Worm (Caenorhabditis elegans): ENCODE measurements around the gene srx-45.

ce11 chrIII:9331084-9331564 is 24.6 kb upstream of the srx-45 start, which contains the start of gene ufc-1:
- TF ChIP-seq daf-12 (tag; optimal IDR thresholded peaks at IDR 0.05) (no peak), ZK546.5 (tag; optimal IDR thresholded peaks at IDR 0.05) (no peak), fos-1 (tag; optimal IDR thresholded peaks at IDR 0.05) (no peak), mdl-1 (tag; optimal IDR thresholded peaks at IDR 0.05) (no peak), fkh-10 (GFP tag; optimal IDR thresholded peaks at IDR 0.05) (no peak), lin-13 (GFP tag; optimal IDR thresholded peaks at IDR 0.05) (no peak), lsy-2 (tag; optimal IDR thresholded peaks at IDR 0.05) (peak in 1 of 2 experiments; percentile 68), nhr-76 (tag; optimal IDR thresholded peaks at IDR 0.05) (no peak), Y48G9A.11 (GFP tag; IDR thresholded peaks at IDR 0.05) (no peak), ztf-11 (tag; optimal IDR thresholded peaks at IDR 0.05) (no peak), nhr-237 (tag; optimal IDR thresholded peaks at IDR 0.05) (no peak), aly-2 (tag; optimal IDR thresholded peaks at IDR 0.05) (no peak)

All from whole organism, L4 larva.